Worm (Caenorhabditis elegans) whole organism, L1 larva: Measurements from ENCODE around the gene sbsp-1.

Experiments
- F16B12.6 ChIP-seq: fragments of 150-350 bp; optimal IDR thresholded peaks from 2 replicates; lab custom pipeline; 2014; ENCODE audit warnings: missing biosample characterization, missing genetic modification characterization
- blmp-1 ChIP-seq: fragments of 150-350 bp; optimal IDR thresholded peaks from 2 replicates; lab custom pipeline; 2014; ENCODE audit warnings: missing biosample characterization, missing genetic modification characterization
- irx-1 ChIP-seq: sonication (generic microtip); optimal IDR thresholded peaks from 2 replicates; lab custom pipeline; 2016; ENCODE audit warnings: missing genetic modification characterization, missing compliant biosample characterization
- lin-15B ChIP-seq: fragments of 150-350 bp; sonication (generic microtip); optimal IDR thresholded peaks from 3 replicates; lab custom pipeline; 2014; ENCODE audit warnings: missing biosample characterization, missing genetic modification characterization
- nhr-76 ChIP-seq: sonication (generic microtip); optimal IDR thresholded peaks from 2 replicates; lab custom pipeline; 2017; ENCODE audit warnings: missing biosample characterization, missing genetic modification characterization

DNA sequence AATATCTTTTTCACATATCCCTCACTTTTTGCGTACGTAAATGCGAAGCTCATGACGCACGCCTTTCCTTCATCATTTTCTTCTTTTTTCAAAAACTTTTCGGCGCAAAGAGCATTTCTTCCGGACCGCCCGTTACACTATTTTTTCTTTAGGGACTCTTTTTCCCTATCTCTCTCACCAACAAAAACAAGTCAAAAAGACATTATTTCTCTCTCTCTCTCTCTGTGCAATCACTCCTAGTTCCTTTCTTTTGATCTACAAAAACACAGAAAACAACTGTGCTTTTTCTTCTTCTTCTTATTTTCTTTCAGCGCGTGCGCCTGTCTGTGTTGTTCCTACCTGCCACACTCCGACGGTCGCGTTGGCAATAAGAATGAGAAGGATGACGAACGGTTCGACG lies 16.7 kb upstream of the sbsp-1 start:
- no peak for TF ChIP-seq blmp-1 (tag; lab: Kevin White, UChicago)
- TF ChIP-seq irx-1 (tag; lab: Kevin White, UChicago) = no peak
- TF ChIP-seq nhr-76 (tag; lab: Kevin White, UChicago) = no peak
- no peak for TF ChIP-seq F16B12.6 (tag; lab: Kevin White, UChicago)
- TF ChIP-seq lin-15B (tag; lab: Kevin White, UChicago) = no peak
